Fruit fly (Drosophila melanogaster): ENCODE results near the gene CG31643.

DNA sequence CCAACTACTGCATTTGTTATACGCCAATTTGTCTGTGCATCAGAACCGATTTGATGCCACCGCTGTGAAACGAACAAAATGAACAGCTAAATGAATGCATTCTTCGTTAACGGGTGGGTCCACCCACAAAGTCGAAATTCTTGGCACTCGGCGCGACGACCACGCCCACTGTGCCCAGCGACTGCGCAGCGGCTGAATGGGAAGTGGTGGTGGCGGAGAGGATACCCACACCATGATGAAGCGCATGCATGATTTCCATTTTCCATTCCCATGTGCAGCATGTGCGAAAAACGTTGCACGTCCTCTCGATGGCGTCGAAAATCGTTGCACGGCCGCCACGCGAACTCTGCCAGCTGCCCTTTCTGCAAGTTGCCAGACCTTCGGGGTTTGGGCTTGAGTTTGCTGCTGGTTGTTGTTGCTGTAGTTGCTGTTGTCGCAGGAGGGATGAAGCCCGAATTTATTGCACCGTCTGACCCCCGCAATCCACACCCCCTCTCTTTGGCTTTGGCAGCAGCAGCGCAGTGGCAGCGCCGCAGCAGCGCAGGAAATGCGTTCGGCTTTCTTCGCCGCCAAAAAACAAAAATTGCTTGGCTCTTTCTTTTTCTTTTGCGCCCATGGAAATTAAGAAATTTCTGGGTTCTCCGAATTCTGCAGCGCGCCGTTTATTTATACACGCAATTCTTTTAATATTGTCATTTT, 43.4 kb downstream of the CG31643 start:
- TF ChIP-seq Crg-1 (GFP tag; optimal IDR thresholded peaks at IDR 0.05) (no peak), CG11617 (GFP tag; optimal IDR thresholded peaks at IDR 0.05) (peak; percentile 11), ovo (GFP tag; optimal IDR thresholded peaks at IDR 0.05) (no peak), kay (GFP tag; ENCODE audit: borderline replicate concordance) (peak; percentile 81), CG7045 (GFP tag; optimal IDR thresholded peaks at IDR 0.05) (no peak), CG14711 (tag; optimal IDR thresholded peaks at IDR 0.05) (no peak), cnc (optimal IDR thresholded peaks at IDR 0.05) (no peak), Clk (GFP tag; optimal IDR thresholded peaks at IDR 0.05) (peak; percentile 22), cic (GFP tag; optimal IDR thresholded peaks at IDR 0.05) (peak; percentile 89), pad (GFP tag; optimal IDR thresholded peaks at IDR 0.05) (peak; percentile 37), CG1620 (GFP tag; optimal IDR thresholded peaks at IDR 0.05) (peak; percentile 17), tj (GFP tag; optimal IDR thresholded peaks at IDR 0.05) (peak; percentile 70), Mnt (GFP tag; optimal IDR thresholded peaks at IDR 0.05) (peak; percentile 54)

All from whole organism, adult.